Worm (Caenorhabditis elegans): ENCODE data around the gene F52H2.3.

ce11 chrX:2532357-2532756 lies 8.5 kb downstream of the F52H2.3 start, which contains the start of gene tbc-12:
- no peak for TF ChIP-seq flt-1 (GFP tag; IDR thresholded peaks at IDR 0.05)
- TF ChIP-seq ama-1 (optimal IDR thresholded peaks at IDR 0.05) = no peak
- TF ChIP-seq scrt-1 (GFP tag; IDR thresholded peaks at IDR 0.05) = no peak
- TF ChIP-seq tbx-37 (GFP tag; conservative IDR thresholded peaks at IDR 0.05) = no peak
- no peak for TF ChIP-seq tbx-11 (GFP tag; IDR thresholded peaks at IDR 0.05)
- no peak for TF ChIP-seq aly-1 (tag; optimal IDR thresholded peaks at IDR 0.05)
- TF ChIP-seq hnd-1 (tag; optimal IDR thresholded peaks at IDR 0.05) = no peak
- TF ChIP-seq ets-7 (tag; optimal IDR thresholded peaks at IDR 0.05) = no peak
- TF ChIP-seq sea-1 (GFP tag; conservative IDR thresholded peaks at IDR 0.05) = no peak
- TF ChIP-seq pes-1 (GFP tag; IDR thresholded peaks at IDR 0.05) = no peak
- no peak for TF ChIP-seq hmg-4 (GFP tag; optimal IDR thresholded peaks at IDR 0.05)
- no peak for TF ChIP-seq hmbx-1 (tag; optimal IDR thresholded peaks at IDR 0.05)
- TF ChIP-seq F13C5.2 (tag; optimal IDR thresholded peaks at IDR 0.05) = no peak
